Worm (Caenorhabditis elegans): ENCODE measurements around the gene grl-23.

- no peak for TF ChIP-seq R02D3.7 (tag; optimal IDR thresholded peaks at IDR 0.05)
- no peak for TF ChIP-seq egl-27 (tag; optimal IDR thresholded peaks at IDR 0.05)
- TF ChIP-seq lin-11 (tag; optimal IDR thresholded peaks at IDR 0.05), result peak; percentile 10
- TF ChIP-seq dmd-4 (tag; optimal IDR thresholded peaks at IDR 0.05), result no peak
- no peak for TF ChIP-seq unc-39 (tag; optimal IDR thresholded peaks at IDR 0.05)
- TF ChIP-seq ceh-16 (tag; optimal IDR thresholded peaks at IDR 0.05), result no peak
- no peak for TF ChIP-seq nhr-12 (tag; optimal IDR thresholded peaks at IDR 0.05)
- no peak for TF ChIP-seq mdl-1 (tag; optimal IDR thresholded peaks at IDR 0.05)
- no peak for TF ChIP-seq nhr-77 (tag; optimal IDR thresholded peaks at IDR 0.05)
- TF ChIP-seq fos-1 (tag; optimal IDR thresholded peaks at IDR 0.05), result no peak
- no peak for TF ChIP-seq lin-39 (tag; optimal IDR thresholded peaks at IDR 0.05)
- no peak for TF ChIP-seq mab-5 (tag; optimal IDR thresholded peaks at IDR 0.05)
Observed at ce11 chrV:12584771-12585170, 8.1 kb upstream of the grl-23 start.
